Worm (Caenorhabditis elegans) whole organism, young adult: ENCODE results near the gene C14C6.13.

Experiments used
- C06A6.2 ChIP-seq: fragments of 200-800 bp; sonication (Bioruptor generic); conservative IDR thresholded peaks from 2 replicates; pipeline ENCODE4 v1.3.6; 2022; ENCODE audit warnings: missing genetic modification characterization, missing compliant biosample characterization
- F22D6.2 ChIP-seq: sonication (generic microtip); optimal IDR thresholded peaks from 2 replicates; lab custom pipeline; 2016; ENCODE audit warnings: mild to moderate bottlenecking, missing genetic modification characterization, missing compliant biosample characterization
- F39B2.1 ChIP-seq: fragments of 200-800 bp; sonication (Bioruptor generic); IDR thresholded peaks from 2 replicates; pipeline ENCODE4 v1.3.6; 2022; ENCODE audit warnings: missing genetic modification reagents, missing genetic modification characterization, missing compliant biosample characterization
- F55B11.4 ChIP-seq: sonication (generic microtip); optimal IDR thresholded peaks from 2 replicates; lab custom pipeline; 2016; ENCODE audit warnings: missing compliant biosample characterization, missing genetic modification characterization, borderline replicate concordance; ENCODE audit not compliant: insufficient read depth
- F57A8.1 ChIP-seq: fragments of 200-800 bp; sonication (Bioruptor generic); optimal IDR thresholded peaks from 2 replicates; lab custom pipeline; 2018; ENCODE audit warnings: mild to moderate bottlenecking, missing genetic modification characterization, moderate library complexity, missing compliant biosample characterization
- K11D2.4 ChIP-seq: fragments of 200-800 bp; sonication (Bioruptor generic); IDR thresholded peaks from 2 replicates; pipeline ENCODE4 v1.3.6; 2022; ENCODE audit warnings: missing genetic modification reagents, missing genetic modification characterization, missing compliant biosample characterization
- K12H6.12 ChIP-seq: fragments of 200-800 bp; sonication (Bioruptor generic); optimal IDR thresholded peaks from 2 replicates; lab custom pipeline; 2018; ENCODE audit warnings: mild to moderate bottlenecking, missing genetic modification characterization, missing compliant biosample characterization
- T07F8.4 ChIP-seq: sonication (generic microtip); optimal IDR thresholded peaks from 2 replicates; lab custom pipeline; 2016; ENCODE audit warnings: mild to moderate bottlenecking, missing genetic modification characterization, moderate library complexity, missing compliant biosample characterization
- Y53G8AR.9 ChIP-seq: fragments of 200-800 bp; sonication (Bioruptor generic); conservative IDR thresholded peaks from 2 replicates; pipeline ENCODE4 v1.3.6; 2022; ENCODE audit warnings: missing genetic modification reagents, missing genetic modification characterization, missing compliant biosample characterization
- Y67H2A.10 ChIP-seq: fragments of 200-800 bp; sonication (Bioruptor generic); conservative IDR thresholded peaks from 2 replicates; pipeline ENCODE4 v1.3.6; 2022; ENCODE audit warnings: missing genetic modification reagents, missing genetic modification characterization, missing compliant biosample characterization
- ZK185.1 ChIP-seq: sonication (generic microtip); optimal IDR thresholded peaks from 2 replicates; lab custom pipeline; 2016; ENCODE audit warnings: mild to moderate bottlenecking, missing genetic modification characterization, missing compliant biosample characterization; ENCODE audit not compliant: poor library complexity, severe bottlenecking
- athp-1 ChIP-seq: sonication (generic microtip); optimal IDR thresholded peaks from 2 replicates; lab custom pipeline; 2017; ENCODE audit warnings: mild to moderate bottlenecking, missing genetic modification characterization, missing compliant biosample characterization
- attf-5 ChIP-seq: fragments of 200-800 bp; sonication (Bioruptor generic); optimal IDR thresholded peaks from 2 replicates; lab custom pipeline; 2018; ENCODE audit warnings: mild to moderate bottlenecking, missing genetic modification characterization, missing compliant biosample characterization
- bed-1 ChIP-seq: fragments of 200-800 bp; sonication (Bioruptor generic); IDR thresholded peaks from 2 replicates; pipeline ENCODE4 v1.3.6; 2022; ENCODE audit warnings: missing genetic modification reagents, missing genetic modification characterization, missing compliant biosample characterization
- bed-2 ChIP-seq: fragments of 200-800 bp; sonication (Bioruptor generic); IDR thresholded peaks from 2 replicates; pipeline ENCODE4 v1.3.6; 2022; ENCODE audit warnings: missing genetic modification reagents, missing genetic modification characterization, missing compliant biosample characterization
- ccch-3 ChIP-seq: fragments of 200-800 bp; sonication (Bioruptor generic); optimal IDR thresholded peaks from 2 replicates; lab custom pipeline; 2018; ENCODE audit warnings: mild to moderate bottlenecking, missing genetic modification characterization, missing compliant biosample characterization
- cebp-1 ChIP-seq, 2 experiments: fragments of 200-800 bp in 1 of 2; sonication (Bioruptor generic) in 1 of 2; sonication (generic microtip) in 1 of 2; IDR thresholded peaks in 1 of 2; optimal IDR thresholded peaks in 1 of 2; 2 replicates each; pipeline versions ENCODE4 v1.3.6 to Lab custom; 2017 to 2022; ENCODE audit warnings: missing compliant biosample characterization in 2 of 2, missing genetic modification characterization in 2 of 2, mild to moderate bottlenecking in 1 of 2, missing genetic modification reagents in 1 of 2, moderate library complexity in 1 of 2
- cebp-2 ChIP-seq: fragments of 200-800 bp; sonication (Bioruptor generic); IDR thresholded peaks from 2 replicates; pipeline ENCODE4 v1.3.6; 2022; ENCODE audit warnings: missing genetic modification characterization, missing compliant biosample characterization
- ceh-100 ChIP-seq: fragments of 200-800 bp; sonication (Bioruptor generic); IDR thresholded peaks from 2 replicates; pipeline ENCODE4 v1.3.6; 2022; ENCODE audit warnings: missing genetic modification reagents, missing genetic modification characterization, missing compliant biosample characterization
- ceh-27 ChIP-seq: fragments of 200-800 bp; sonication (Bioruptor generic); optimal IDR thresholded peaks from 2 replicates; lab custom pipeline; 2018; ENCODE audit warnings: mild to moderate bottlenecking, missing genetic modification characterization, moderate library complexity, missing compliant biosample characterization
- ceh-79 ChIP-seq: sonication (generic microtip); optimal IDR thresholded peaks from 2 replicates; lab custom pipeline; 2017; ENCODE audit warnings: mild to moderate bottlenecking, missing genetic modification characterization, missing compliant biosample characterization
- dox-1 ChIP-seq: fragments of 200-800 bp; sonication (Bioruptor generic); IDR thresholded peaks from 2 replicates; pipeline ENCODE4 v1.3.6; 2022; ENCODE audit warnings: missing genetic modification reagents, missing genetic modification characterization, missing compliant biosample characterization
- hlh-12 ChIP-seq: sonication (generic microtip); optimal IDR thresholded peaks from 2 replicates; lab custom pipeline; 2016; ENCODE audit warnings: missing genetic modification characterization, missing compliant biosample characterization
- hmg-1.2 ChIP-seq: fragments of 200-800 bp; sonication (Bioruptor generic); IDR thresholded peaks from 2 replicates; pipeline ENCODE4 v1.3.6; 2022; ENCODE audit warnings: missing genetic modification reagents, missing genetic modification characterization, missing compliant biosample characterization
- hsf-1 ChIP-seq: fragments of 200-800 bp; sonication (Bioruptor generic); IDR thresholded peaks from 2 replicates; pipeline ENCODE4 v1.3.6; 2022; ENCODE audit warnings: missing genetic modification reagents, missing genetic modification characterization, missing compliant biosample characterization
- lag-1 ChIP-seq: fragments of 200-800 bp; sonication (Bioruptor generic); IDR thresholded peaks from 2 replicates; pipeline ENCODE4 v1.3.6; 2022; ENCODE audit warnings: missing genetic modification reagents, missing genetic modification characterization, missing compliant biosample characterization
- lin-35 ChIP-seq, 3 experiments: fragments of 150-350 bp in 2 of 3; sonication (generic microtip) in 1 of 3; optimal IDR thresholded peaks; 2 replicates each; lab custom pipeline; 2014 to 2018; ENCODE audit warnings: missing biosample characterization in 3 of 3, missing genetic modification characterization in 3 of 3, missing genetic modification reagents in 3 of 3
- lin-54 ChIP-seq: fragments of 200-800 bp; sonication (Bioruptor generic); optimal IDR thresholded peaks from 2 replicates; lab custom pipeline; 2018; ENCODE audit warnings: mild to moderate bottlenecking, missing genetic modification characterization, missing compliant biosample characterization
- lir-1 ChIP-seq: fragments of 200-800 bp; sonication (Bioruptor generic); conservative IDR thresholded peaks from 2 replicates; pipeline ENCODE4 v1.3.6; 2022; ENCODE audit warnings: missing genetic modification reagents, missing genetic modification characterization, missing compliant biosample characterization
- lsl-1 ChIP-seq: fragments of 200-800 bp; sonication (Bioruptor generic); optimal IDR thresholded peaks from 2 replicates; lab custom pipeline; 2018; ENCODE audit warnings: mild to moderate bottlenecking, missing genetic modification characterization, moderate library complexity, missing compliant biosample characterization
- nhr-27 ChIP-seq: fragments of 200-800 bp; sonication (Bioruptor generic); optimal IDR thresholded peaks from 2 replicates; lab custom pipeline; 2018; ENCODE audit warnings: mild to moderate bottlenecking, missing genetic modification characterization, moderate library complexity, missing compliant biosample characterization
- nhr-80 ChIP-seq: sonication (generic microtip); optimal IDR thresholded peaks from 2 replicates; lab custom pipeline; 2016; ENCODE audit warnings: missing genetic modification characterization, missing compliant biosample characterization
- pha-4 ChIP-seq: fragments of 150-350 bp; sonication (generic microtip); optimal IDR thresholded peaks from 2 replicates; lab custom pipeline; 2014; ENCODE audit warnings: missing biosample characterization, missing genetic modification reagents, missing genetic modification characterization
- rcor-1 ChIP-seq: fragments of 200-800 bp; sonication (Bioruptor generic); IDR thresholded peaks from 2 replicates; pipeline ENCODE4 v1.3.6; 2022; ENCODE audit warnings: missing genetic modification reagents, missing genetic modification characterization, missing compliant biosample characterization
- sdz-38 ChIP-seq: sonication (generic microtip); optimal IDR thresholded peaks from 2 replicates; lab custom pipeline; 2016; ENCODE audit warnings: missing genotype, missing genetic modification characterization, missing compliant biosample characterization
- snpc-4 ChIP-seq, 5 experiments: fragments of 150-350 bp in 1 of 5; sonication (generic microtip) in 4 of 5; optimal IDR thresholded peaks; 2 replicates each; lab custom pipeline; 2014 to 2018; ENCODE audit warnings: missing genetic modification characterization in 5 of 5, missing biosample characterization in 3 of 5, antibody characterized with exemption in 2 of 5, mild to moderate bottlenecking in 2 of 5, missing compliant biosample characterization in 2 of 5, missing genotype in 2 of 5, moderate library complexity in 2 of 5, missing genetic modification reagents in 1 of 5
- unc-130 ChIP-seq: sonication (generic microtip); optimal IDR thresholded peaks from 2 replicates; lab custom pipeline; 2016; ENCODE audit warnings: missing genetic modification reagents, missing genetic modification characterization, missing compliant biosample characterization
- zfh-2 ChIP-seq: fragments of 200-800 bp; sonication (Bioruptor generic); conservative IDR thresholded peaks from 2 replicates; pipeline ENCODE4 v1.3.6; 2022; ENCODE audit warnings: missing genetic modification reagents, missing genetic modification characterization, missing compliant biosample characterization
- ztf-18 ChIP-seq: sonication (generic microtip); optimal IDR thresholded peaks from 2 replicates; lab custom pipeline; 2016; ENCODE audit warnings: missing genotype, mild to moderate bottlenecking, missing genetic modification characterization, missing compliant biosample characterization
- ztf-22 ChIP-seq: fragments of 200-800 bp; sonication (Bioruptor generic); optimal IDR thresholded peaks from 2 replicates; lab custom pipeline; 2018; ENCODE audit warnings: mild to moderate bottlenecking, missing genetic modification characterization, moderate library complexity, missing compliant biosample characterization

The C14C6.13 gene

ce11 chrV:574639-575038 is at the start of gene C14C6.13:
C14C6.13 (minus strand) TSS chrV:574739.
- TF ChIP-seq bed-2 (no peak), T07F8.4 (tag; lab: Kevin White, UChicago) (no peak), attf-5 (GFP tag; lab: Kevin White, UChicago) (no peak), F39B2.1 (GFP tag; lab: Robert Waterston, UW) (no peak), lir-1 (GFP tag; lab: Robert Waterston, UW) (no peak), ceh-79 (tag; lab: Kevin White, UChicago) (no peak), lsl-1 (GFP tag; lab: Kevin White, UChicago) (no peak), cebp-2 (no peak), F57A8.1 (GFP tag; lab: Kevin White, UChicago) (no peak), pha-4 (tag; lab: Kevin White, UChicago) (no peak), Y53G8AR.9 (no peak), lin-54 (GFP tag; lab: Kevin White, UChicago) (no peak), nhr-27 (tag; lab: Kevin White, UChicago) (no peak), F55B11.4 (no peak), ccch-3 (GFP tag; lab: Kevin White, UChicago) (no peak), ceh-100 (GFP tag; lab: Robert Waterston, UW) (no peak), Y67H2A.10 (GFP tag; lab: Robert Waterston, UW) (no peak), C06A6.2 (no peak)
- TF ChIP-seq, all 124 proteins: peak for 0

- TF ChIP-seq cebp-1 (GFP tag; IDR thresholded peaks at IDR 0.05; lab: Robert Waterston, UW) (no peak), cebp-1 (tag; optimal IDR thresholded peaks at IDR 0.05; lab: Kevin White, UChicago) (no peak), unc-130 (GFP tag; lab: Kevin White, UChicago) (no peak), lin-35 (GFP tag; optimal IDR thresholded peaks at IDR 0.05; lab: Kevin White, UChicago) (no peak), ztf-22 (no peak), ZK185.1 (no peak), athp-1 (no peak), rcor-1 (GFP tag; lab: Robert Waterston, UW) (no peak), sdz-38 (tag; lab: Kevin White, UChicago) (no peak), F22D6.2 (tag; lab: Kevin White, UChicago) (no peak)
Observed at ce11 chrV:622902-623301, 48.4 kb upstream of the C14C6.13 start, which contains the start of gene F48G7.5. F48G7.5 (minus strand) TSS chrV:622935.

DNA sequence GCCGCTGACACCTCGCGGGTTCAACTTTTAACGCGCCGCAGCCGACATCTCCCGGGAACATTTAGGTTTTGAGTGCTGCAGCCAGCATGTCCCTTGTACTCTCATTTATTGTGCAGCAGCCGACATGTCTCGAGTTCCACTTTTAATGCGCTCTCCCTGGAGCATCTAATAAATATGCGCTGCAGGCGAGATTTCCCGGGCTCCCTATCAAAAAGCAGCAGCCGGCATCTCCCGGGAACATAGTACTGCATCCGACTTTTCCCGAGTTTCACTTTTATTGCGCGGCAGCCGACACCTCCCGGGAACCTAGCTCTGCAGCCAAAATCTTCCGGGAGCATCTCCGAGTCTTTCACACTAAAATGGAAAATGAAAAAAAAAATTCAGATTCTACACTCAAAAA is 46.4 kb upstream of the C14C6.13 start:
- TF ChIP-seq bed-1 (GFP tag; lab: Robert Waterston, UW) = no peak
- peak; percentile 51; the same call in 1 of the 2 replicates for TF ChIP-seq zfh-2 (GFP tag; lab: Robert Waterston, UW)
- TF ChIP-seq K11D2.4 (GFP tag; lab: Robert Waterston, UW) = no peak
- TF ChIP-seq Y53G8AR.9 = no peak
- no peak for TF ChIP-seq lag-1
- TF ChIP-seq hlh-12 (tag; lab: Kevin White, UChicago) = no peak
- TF ChIP-seq, all 124 proteins: peak for 1

ce11 chrV:619054-619453 is 44.5 kb upstream of the C14C6.13 start, which contains the start of gene F48G7.4:
F48G7.4 (plus strand) TSS chrV:619453.
- TF ChIP-seq hmg-1.2 (GFP tag; lab: Robert Waterston, UW) = peak; percentile 89
- TF ChIP-seq lir-1 (GFP tag; lab: Robert Waterston, UW) = no peak
- peak; percentile 41 for TF ChIP-seq ceh-27 (GFP tag; lab: Kevin White, UChicago)
- TF ChIP-seq dox-1 (GFP tag; lab: Robert Waterston, UW) = peak; percentile 54
- TF ChIP-seq nhr-80 (tag; lab: Kevin White, UChicago) = peak; percentile 20
- TF ChIP-seq ztf-18 (tag; lab: Kevin White, UChicago) = no peak
- TF ChIP-seq hsf-1 (GFP tag; lab: Robert Waterston, UW) = no peak
- TF ChIP-seq snpc-4 (GFP tag; optimal IDR thresholded peaks at IDR 0.05; lab: Kevin White, UChicago) = no peak
- peak in 1 of 4 experiments; percentile 54 for TF ChIP-seq snpc-4 (tag; optimal IDR thresholded peaks at IDR 0.05; lab: Kevin White, UChicago)
- peak; percentile 54 for TF ChIP-seq K12H6.12 (tag; lab: Kevin White, UChicago)
- TF ChIP-seq, all 124 proteins: peak for 6
